Worm (Caenorhabditis elegans) whole organism, mixed stage, embryonic: ENCODE measurements around the gene ras-2.

Experiments used
- M03D4.4 ChIP-seq: sonication (generic microtip); optimal IDR thresholded peaks from 2 replicates; lab custom pipeline; 2017; ENCODE audit warnings: mild to moderate bottlenecking, missing genetic modification characterization, missing compliant biosample characterization
- bed-3 ChIP-seq: fragments of 200-800 bp; sonication (Bioruptor generic); optimal IDR thresholded peaks from 3 replicates; lab custom pipeline; 2018; ENCODE audit warnings: mild to moderate bottlenecking, missing genetic modification characterization, moderate library complexity, missing compliant biosample characterization
- blmp-1 ChIP-seq: fragments of 150-350 bp; optimal IDR thresholded peaks from 2 replicates; lab custom pipeline; 2014; ENCODE audit warnings: missing biosample characterization, missing genetic modification characterization
- ceh-83 ChIP-seq: fragments of 200-800 bp; sonication (Bioruptor generic); optimal IDR thresholded peaks from 2 replicates; lab custom pipeline; 2018; ENCODE audit warnings: mild to moderate bottlenecking, missing genetic modification characterization, missing compliant biosample characterization
- cnd-1 ChIP-seq: fragments of 200-800 bp; sonication (Bioruptor generic); optimal IDR thresholded peaks from 2 replicates; lab custom pipeline; 2018; ENCODE audit warnings: mild to moderate bottlenecking, missing genetic modification characterization, missing compliant biosample characterization
- drap-1 ChIP-seq: fragments of 200-800 bp; sonication (Bioruptor generic); optimal IDR thresholded peaks from 3 replicates; lab custom pipeline; 2018; ENCODE audit warnings: mild to moderate bottlenecking, missing genetic modification characterization, missing compliant biosample characterization
- elt-1 ChIP-seq: sonication (generic microtip); optimal IDR thresholded peaks from 2 replicates; lab custom pipeline; 2017; ENCODE audit warnings: missing genetic modification characterization, mild to moderate bottlenecking, missing compliant biosample characterization, antibody characterized with exemption, moderate library complexity, borderline replicate concordance; ENCODE audit not compliant: insufficient read depth
- flh-1 ChIP-seq: fragments of 200-800 bp; sonication (Bioruptor generic); optimal IDR thresholded peaks from 2 replicates; lab custom pipeline; 2018; ENCODE audit warnings: mild to moderate bottlenecking, missing genetic modification characterization, moderate library complexity, missing compliant biosample characterization
- hlh-1 ChIP-seq: fragments of 150-350 bp; optimal IDR thresholded peaks from 2 replicates; lab custom pipeline; 2014; ENCODE audit warnings: missing biosample characterization, missing genetic modification reagents, missing genetic modification characterization
- lin-13 ChIP-seq: fragments of 150-350 bp; optimal IDR thresholded peaks from 2 replicates; lab custom pipeline; 2014; ENCODE audit warnings: missing biosample characterization, missing genetic modification characterization
- lin-32 ChIP-seq: fragments of 200-800 bp; sonication (Bioruptor generic); optimal IDR thresholded peaks from 2 replicates; lab custom pipeline; 2018; ENCODE audit warnings: mild to moderate bottlenecking, missing genetic modification characterization, missing compliant biosample characterization
- lsy-2 ChIP-seq: fragments of 150-350 bp; optimal IDR thresholded peaks from 2 replicates; lab custom pipeline; 2014; ENCODE audit warnings: missing biosample characterization, missing genetic modification characterization
- mab-5 ChIP-seq: fragments of 150-350 bp; optimal IDR thresholded peaks from 2 replicates; lab custom pipeline; 2014; ENCODE audit warnings: missing biosample characterization, missing genetic modification characterization
- mep-1 ChIP-seq: fragments of 150-350 bp; optimal IDR thresholded peaks from 2 replicates; lab custom pipeline; 2017; ENCODE audit warnings: missing biosample characterization, missing genetic modification reagents, missing genetic modification characterization, inconsistent platforms
- mls-2 ChIP-seq: sonication (generic microtip); optimal IDR thresholded peaks from 2 replicates; lab custom pipeline; 2016; ENCODE audit warnings: mild to moderate bottlenecking, missing genetic modification characterization, moderate library complexity, missing compliant biosample characterization
- nhr-12 ChIP-seq: fragments of 150-350 bp; optimal IDR thresholded peaks from 2 replicates; lab custom pipeline; 2014; ENCODE audit warnings: missing biosample characterization, missing genetic modification characterization
- nhr-2 ChIP-seq: fragments of 150-350 bp; optimal IDR thresholded peaks from 2 replicates; lab custom pipeline; 2014; ENCODE audit warnings: missing biosample characterization, missing genetic modification characterization
- nhr-237 ChIP-seq: fragments of 150-350 bp; optimal IDR thresholded peaks from 2 replicates; lab custom pipeline; 2014; ENCODE audit warnings: missing biosample characterization, missing genetic modification characterization
- nhr-76 ChIP-seq: sonication (generic microtip); optimal IDR thresholded peaks from 2 replicates; lab custom pipeline; 2017; ENCODE audit warnings: missing biosample characterization, missing genetic modification characterization
- pha-4 ChIP-seq: fragments of 150-350 bp; optimal IDR thresholded peaks from 2 replicates; lab custom pipeline; 2018; ENCODE audit warnings: missing biosample characterization, missing genetic modification reagents, missing genetic modification characterization
- sem-2 ChIP-seq: fragments of 200-800 bp; sonication (Bioruptor generic); optimal IDR thresholded peaks from 2 replicates; lab custom pipeline; 2018; ENCODE audit warnings: mild to moderate bottlenecking, missing genetic modification characterization, missing compliant biosample characterization
- snpc-4 ChIP-seq: fragments of 150-350 bp; optimal IDR thresholded peaks from 2 replicates; lab custom pipeline; 2014; ENCODE audit warnings: missing biosample characterization, missing genetic modification characterization
- sptf-1 ChIP-seq: sonication (generic microtip); optimal IDR thresholded peaks from 2 replicates; lab custom pipeline; 2017; ENCODE audit warnings: mild to moderate bottlenecking, missing genetic modification characterization, moderate library complexity, missing compliant biosample characterization
- tbx-8 ChIP-seq: fragments of 200-800 bp; sonication (Bioruptor generic); optimal IDR thresholded peaks from 2 replicates; lab custom pipeline; 2018; ENCODE audit warnings: mild to moderate bottlenecking, missing genetic modification characterization, moderate library complexity, missing compliant biosample characterization
- unc-120 ChIP-seq: sonication (generic microtip); optimal IDR thresholded peaks from 2 replicates; lab custom pipeline; 2017; ENCODE audit warnings: missing genetic modification characterization, missing compliant biosample characterization; ENCODE audit not compliant: poor library complexity, severe bottlenecking
- unc-39 ChIP-seq: fragments of 150-350 bp; optimal IDR thresholded peaks from 2 replicates; lab custom pipeline; 2014; ENCODE audit warnings: missing biosample characterization, missing genetic modification characterization
- unc-62 ChIP-seq: fragments of 150-350 bp; optimal IDR thresholded peaks from 2 replicates; lab custom pipeline; 2014; ENCODE audit warnings: missing biosample characterization, missing genetic modification reagents, missing genetic modification characterization
- ztf-11 ChIP-seq: fragments of 150-350 bp; optimal IDR thresholded peaks from 2 replicates; lab custom pipeline; 2014; ENCODE audit warnings: missing biosample characterization, missing genetic modification characterization

The ras-2 gene

ce11 chrIII:4688965-4689364 is 50.9 kb downstream of the ras-2 start, which contains the start of gene ppat-1:
ppat-1 (plus strand) TSS chrIII:4689280.
- TF ChIP-seq lin-13 (tag; lab: Kevin White, UChicago) (no peak), snpc-4 (no peak), mls-2 (no peak), unc-62 (GFP tag; lab: Kevin White, UChicago) (no peak), pha-4 (tag; lab: Kevin White, UChicago) (no peak), elt-1 (tag; lab: Kevin White, UChicago) (no peak), drap-1 (GFP tag; lab: Kevin White, UChicago) (no peak), bed-3 (no peak), mep-1 (no peak), ceh-83 (GFP tag; lab: Kevin White, UChicago) (no peak), tbx-8 (no peak), sptf-1 (tag; lab: Kevin White, UChicago) (no peak), lsy-2 (tag; lab: Kevin White, UChicago) (no peak), unc-39 (tag; lab: Kevin White, UChicago) (no peak), flh-1 (no peak), cnd-1 (tag; lab: Kevin White, UChicago) (no peak), nhr-237 (tag; lab: Kevin White, UChicago) (no peak), sem-2 (GFP tag; lab: Kevin White, UChicago) (no peak), blmp-1 (tag; lab: Kevin White, UChicago) (no peak)

ce11 chrIII:4688356-4688755 is 51.5 kb downstream of the ras-2 start, which contains the start of gene tag-243:
tag-243 (minus strand) TSS chrIII:4688456.
- no peak for TF ChIP-seq mep-1
- no peak for TF ChIP-seq cnd-1 (tag; lab: Kevin White, UChicago)
- TF ChIP-seq M03D4.4 (tag; lab: Kevin White, UChicago): no peak
- TF ChIP-seq flh-1: no peak
- no peak for TF ChIP-seq hlh-1
- no peak for TF ChIP-seq unc-120 (tag; lab: Kevin White, UChicago)
- TF ChIP-seq nhr-2: no peak
- TF ChIP-seq nhr-237 (tag; lab: Kevin White, UChicago): no peak
- no peak for TF ChIP-seq nhr-12 (tag; lab: Kevin White, UChicago)
- no peak for TF ChIP-seq mls-2
- no peak for TF ChIP-seq ztf-11 (tag; lab: Kevin White, UChicago)
- TF ChIP-seq mab-5: no peak
- no peak for TF ChIP-seq sem-2 (GFP tag; lab: Kevin White, UChicago)
- TF ChIP-seq lin-32 (GFP tag; lab: Kevin White, UChicago): no peak
- no peak for TF ChIP-seq nhr-76 (tag; lab: Kevin White, UChicago)
